Worm (Caenorhabditis elegans) whole organism, young adult: ENCODE measurements around the gene nspb-12.

ENCODE experiments used
- B0035.1 ChIP-seq: sonication (generic microtip); optimal IDR thresholded peaks from 2 replicates; lab custom pipeline; 2016; ENCODE audit warnings: missing genetic modification characterization, mild to moderate bottlenecking, missing compliant biosample characterization, missing genotype, missing genetic modification reagents
- C17E4.6 ChIP-seq: fragments of 200-800 bp; sonication (Bioruptor generic); IDR thresholded peaks from 2 replicates; pipeline ENCODE4 v1.3.6; 2022; ENCODE audit warnings: missing genetic modification reagents, missing genetic modification characterization, missing compliant biosample characterization
- F10E7.11 ChIP-seq: sonication (generic microtip); optimal IDR thresholded peaks from 2 replicates; lab custom pipeline; 2017; ENCODE audit warnings: mild to moderate bottlenecking, missing genetic modification characterization, moderate library complexity, missing compliant biosample characterization
- F57A8.1 ChIP-seq: fragments of 200-800 bp; sonication (Bioruptor generic); optimal IDR thresholded peaks from 2 replicates; lab custom pipeline; 2018; ENCODE audit warnings: mild to moderate bottlenecking, missing genetic modification characterization, moderate library complexity, missing compliant biosample characterization
- F57C9.4 ChIP-seq: sonication (generic microtip); optimal IDR thresholded peaks from 2 replicates; lab custom pipeline; 2017; ENCODE audit warnings: mild to moderate bottlenecking, missing genetic modification characterization, missing compliant biosample characterization
- K12H6.12 ChIP-seq: fragments of 200-800 bp; sonication (Bioruptor generic); optimal IDR thresholded peaks from 2 replicates; lab custom pipeline; 2018; ENCODE audit warnings: mild to moderate bottlenecking, missing genetic modification characterization, missing compliant biosample characterization
- Y53G8AR.9 ChIP-seq: fragments of 200-800 bp; sonication (Bioruptor generic); conservative IDR thresholded peaks from 2 replicates; pipeline ENCODE4 v1.3.6; 2022; ENCODE audit warnings: missing genetic modification reagents, missing genetic modification characterization, missing compliant biosample characterization
- Y56A3A.18 ChIP-seq: fragments of 200-800 bp; sonication (Bioruptor generic); IDR thresholded peaks from 2 replicates; pipeline ENCODE4 v1.3.6; 2022; ENCODE audit warnings: missing genetic modification reagents, missing genetic modification characterization, missing compliant biosample characterization
- Y79H2A.3 ChIP-seq: fragments of 200-800 bp; sonication (Bioruptor generic); conservative IDR thresholded peaks from 2 replicates; pipeline ENCODE4 v1.3.6; 2022; ENCODE audit warnings: missing genetic modification reagents, missing genetic modification characterization, missing compliant biosample characterization
- Y95B8A.8 ChIP-seq: fragments of 200-800 bp; sonication (Bioruptor generic); IDR thresholded peaks from 2 replicates; pipeline ENCODE4 v1.3.6; 2022; ENCODE audit warnings: missing genetic modification reagents, missing genetic modification characterization, missing compliant biosample characterization
- ZK185.1 ChIP-seq: sonication (generic microtip); optimal IDR thresholded peaks from 2 replicates; lab custom pipeline; 2016; ENCODE audit warnings: mild to moderate bottlenecking, missing genetic modification characterization, missing compliant biosample characterization; ENCODE audit not compliant: poor library complexity, severe bottlenecking
- aptf-3 ChIP-seq: fragments of 200-800 bp; sonication (Bioruptor generic); IDR thresholded peaks from 2 replicates; pipeline ENCODE4 v1.3.6; 2022; ENCODE audit warnings: missing genetic modification characterization, missing compliant biosample characterization
- attf-3 ChIP-seq: fragments of 200-800 bp; sonication (Bioruptor generic); conservative IDR thresholded peaks from 2 replicates; pipeline ENCODE4 v1.3.6; 2022; ENCODE audit warnings: missing genetic modification reagents, missing genetic modification characterization, missing compliant biosample characterization
- attf-5 ChIP-seq: fragments of 200-800 bp; sonication (Bioruptor generic); optimal IDR thresholded peaks from 2 replicates; lab custom pipeline; 2018; ENCODE audit warnings: mild to moderate bottlenecking, missing genetic modification characterization, missing compliant biosample characterization
- attf-6 ChIP-seq: fragments of 200-800 bp; sonication (Bioruptor generic); IDR thresholded peaks from 2 replicates; pipeline ENCODE4 v1.3.6; 2022; ENCODE audit warnings: missing genetic modification reagents, missing genetic modification characterization, missing compliant biosample characterization
- bed-2 ChIP-seq: fragments of 200-800 bp; sonication (Bioruptor generic); IDR thresholded peaks from 2 replicates; pipeline ENCODE4 v1.3.6; 2022; ENCODE audit warnings: missing genetic modification reagents, missing genetic modification characterization, missing compliant biosample characterization
- cebp-1 ChIP-seq, 2 experiments: fragments of 200-800 bp in 1 of 2; sonication (Bioruptor generic) in 1 of 2; sonication (generic microtip) in 1 of 2; IDR thresholded peaks in 1 of 2; optimal IDR thresholded peaks in 1 of 2; 2 replicates each; pipeline versions ENCODE4 v1.3.6 to Lab custom; 2017 to 2022; ENCODE audit warnings: missing compliant biosample characterization in 2 of 2, missing genetic modification characterization in 2 of 2, mild to moderate bottlenecking in 1 of 2, missing genetic modification reagents in 1 of 2, moderate library complexity in 1 of 2
- ceh-27 ChIP-seq: fragments of 200-800 bp; sonication (Bioruptor generic); optimal IDR thresholded peaks from 2 replicates; lab custom pipeline; 2018; ENCODE audit warnings: mild to moderate bottlenecking, missing genetic modification characterization, moderate library complexity, missing compliant biosample characterization
- ceh-58 ChIP-seq: fragments of 200-800 bp; sonication (Bioruptor generic); IDR thresholded peaks from 2 replicates; pipeline ENCODE4 v1.3.6; 2022; ENCODE audit warnings: missing genetic modification characterization, missing compliant biosample characterization
- chd-7 ChIP-seq: sonication (generic microtip); optimal IDR thresholded peaks from 2 replicates; lab custom pipeline; 2016; ENCODE audit warnings: mild to moderate bottlenecking, missing genetic modification characterization, moderate library complexity, missing compliant biosample characterization
- die-1 ChIP-seq: sonication (generic microtip); optimal IDR thresholded peaks from 2 replicates; lab custom pipeline; 2016; ENCODE audit warnings: missing genotype, mild to moderate bottlenecking, missing genetic modification characterization, missing compliant biosample characterization
- dox-1 ChIP-seq: fragments of 200-800 bp; sonication (Bioruptor generic); IDR thresholded peaks from 2 replicates; pipeline ENCODE4 v1.3.6; 2022; ENCODE audit warnings: missing genetic modification reagents, missing genetic modification characterization, missing compliant biosample characterization
- egl-44 ChIP-seq: fragments of 200-800 bp; sonication (Bioruptor generic); IDR thresholded peaks from 2 replicates; pipeline ENCODE4 v1.3.6; 2022; ENCODE audit warnings: missing genetic modification reagents, missing genetic modification characterization, missing compliant biosample characterization
- ets-4 ChIP-seq: fragments of 200-800 bp; sonication (Bioruptor generic); optimal IDR thresholded peaks from 2 replicates; lab custom pipeline; 2018; ENCODE audit warnings: mild to moderate bottlenecking, missing genetic modification characterization, missing compliant biosample characterization
- fkh-3 ChIP-seq: sonication (generic microtip); optimal IDR thresholded peaks from 2 replicates; lab custom pipeline; 2016; ENCODE audit warnings: mild to moderate bottlenecking, missing genetic modification characterization, missing compliant biosample characterization
- him-1 ChIP-seq: sonication (generic microtip); optimal IDR thresholded peaks from 2 replicates; lab custom pipeline; 2016; ENCODE audit warnings: missing genotype, missing genetic modification reagents, missing genetic modification characterization, missing compliant biosample characterization
- let-607 ChIP-seq, 2 experiments: fragments of 200-800 bp in 1 of 2; sonication (Bioruptor generic) in 1 of 2; sonication (generic microtip) in 1 of 2; optimal IDR thresholded peaks; 2 replicates each; lab custom pipeline; 2016 to 2018; ENCODE audit warnings: mild to moderate bottlenecking in 2 of 2, missing compliant biosample characterization in 2 of 2, missing genetic modification characterization in 2 of 2, moderate library complexity in 2 of 2, missing genotype in 1 of 2
- lin-26 ChIP-seq: fragments of 200-800 bp; sonication (Bioruptor generic); IDR thresholded peaks from 2 replicates; pipeline ENCODE4 v1.3.6; 2022; ENCODE audit warnings: missing genetic modification reagents, missing genetic modification characterization, missing compliant biosample characterization
- lir-1 ChIP-seq: fragments of 200-800 bp; sonication (Bioruptor generic); conservative IDR thresholded peaks from 2 replicates; pipeline ENCODE4 v1.3.6; 2022; ENCODE audit warnings: missing genetic modification reagents, missing genetic modification characterization, missing compliant biosample characterization
- madf-6 ChIP-seq: fragments of 200-800 bp; sonication (Bioruptor generic); IDR thresholded peaks from 2 replicates; pipeline ENCODE4 v1.3.6; 2022; ENCODE audit warnings: missing genetic modification reagents, missing genetic modification characterization, missing compliant biosample characterization
- mcd-1 ChIP-seq: fragments of 200-800 bp; sonication (Bioruptor generic); IDR thresholded peaks from 2 replicates; pipeline ENCODE4 v1.3.6; 2022; ENCODE audit warnings: missing genetic modification reagents, missing genetic modification characterization, missing compliant biosample characterization
- nfya-2 ChIP-seq: fragments of 200-800 bp; sonication (Bioruptor generic); IDR thresholded peaks from 2 replicates; pipeline ENCODE4 v1.3.6; 2022; ENCODE audit warnings: missing genetic modification reagents, missing genetic modification characterization, missing compliant biosample characterization
- nhr-27 ChIP-seq: fragments of 200-800 bp; sonication (Bioruptor generic); optimal IDR thresholded peaks from 2 replicates; lab custom pipeline; 2018; ENCODE audit warnings: mild to moderate bottlenecking, missing genetic modification characterization, moderate library complexity, missing compliant biosample characterization
- snpc-4 ChIP-seq, 5 experiments: fragments of 150-350 bp in 1 of 5; sonication (generic microtip) in 4 of 5; optimal IDR thresholded peaks; 2 replicates each; lab custom pipeline; 2014 to 2018; ENCODE audit warnings: missing genetic modification characterization in 5 of 5, missing biosample characterization in 3 of 5, antibody characterized with exemption in 2 of 5, mild to moderate bottlenecking in 2 of 5, missing compliant biosample characterization in 2 of 5, missing genotype in 2 of 5, moderate library complexity in 2 of 5, missing genetic modification reagents in 1 of 5
- somi-1 ChIP-seq: fragments of 200-800 bp; sonication (Bioruptor generic); optimal IDR thresholded peaks from 2 replicates; lab custom pipeline; 2018; ENCODE audit warnings: mild to moderate bottlenecking, missing genetic modification characterization, missing compliant biosample characterization
- sptf-2 ChIP-seq: fragments of 200-800 bp; sonication (Bioruptor generic); optimal IDR thresholded peaks from 2 replicates; lab custom pipeline; 2018; ENCODE audit warnings: mild to moderate bottlenecking, missing genetic modification characterization, missing compliant biosample characterization
- xnd-1 ChIP-seq: sonication (generic microtip); optimal IDR thresholded peaks from 2 replicates; lab custom pipeline; 2016; ENCODE audit warnings: missing genotype, missing genetic modification reagents, missing genetic modification characterization, missing compliant biosample characterization
- zfh-2 ChIP-seq: fragments of 200-800 bp; sonication (Bioruptor generic); conservative IDR thresholded peaks from 2 replicates; pipeline ENCODE4 v1.3.6; 2022; ENCODE audit warnings: missing genetic modification reagents, missing genetic modification characterization, missing compliant biosample characterization
- ztf-18 ChIP-seq: sonication (generic microtip); optimal IDR thresholded peaks from 2 replicates; lab custom pipeline; 2016; ENCODE audit warnings: missing genotype, mild to moderate bottlenecking, missing genetic modification characterization, missing compliant biosample characterization
- ztf-28 ChIP-seq: fragments of 200-800 bp; sonication (Bioruptor generic); IDR thresholded peaks from 2 replicates; pipeline ENCODE4 v1.3.6; 2022; ENCODE audit warnings: missing genetic modification reagents, missing genetic modification characterization, missing compliant biosample characterization

Gene nspb-12

DNA sequence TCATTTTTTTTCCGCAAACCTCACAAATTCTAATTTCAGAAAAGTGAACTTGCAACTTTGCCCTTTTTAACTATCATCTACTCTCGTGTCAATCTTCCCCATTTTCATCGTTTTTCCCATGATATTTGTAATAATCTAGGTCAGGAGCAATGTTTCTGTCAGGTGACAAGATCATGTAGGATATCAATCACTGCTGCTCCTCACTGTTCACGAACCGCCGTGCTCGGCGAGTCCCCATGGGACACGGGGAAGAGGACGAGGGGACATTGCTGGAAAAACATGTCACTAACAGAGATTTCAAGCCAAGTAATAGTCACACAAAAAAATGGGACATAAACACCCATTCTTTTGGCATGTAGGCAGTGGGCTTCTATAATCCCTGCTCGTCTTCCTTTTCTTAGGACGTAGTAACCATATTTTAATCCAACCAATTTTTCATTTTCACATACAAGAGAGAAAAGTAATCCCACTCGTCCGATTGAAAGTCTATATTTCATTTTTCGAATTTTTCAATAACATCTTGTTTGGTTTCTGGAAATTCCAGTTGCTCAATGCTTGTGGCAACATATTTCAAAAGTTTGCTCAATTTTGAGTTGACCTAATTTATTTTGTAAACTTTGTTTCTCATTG lies 2.4 kb upstream of the nspb-12 start:
- no peak for TF ChIP-seq F57C9.4 (tag; lab: Kevin White, UChicago)
- no peak for TF ChIP-seq Y95B8A.8 (GFP tag; lab: Robert Waterston, UW)
- TF ChIP-seq zfh-2 (GFP tag; lab: Robert Waterston, UW): no peak
- no peak for TF ChIP-seq ceh-58
- TF ChIP-seq ztf-18 (tag; lab: Kevin White, UChicago): no peak
- no peak for TF ChIP-seq egl-44
- no peak for TF ChIP-seq die-1 (tag; lab: Kevin White, UChicago)
- TF ChIP-seq nfya-2 (GFP tag; lab: Robert Waterston, UW): no peak
- no peak for TF ChIP-seq F57A8.1 (GFP tag; lab: Kevin White, UChicago)
- no peak for TF ChIP-seq attf-5
- TF ChIP-seq xnd-1: no peak
- no peak for TF ChIP-seq sptf-2
- no peak for TF ChIP-seq Y56A3A.18 (GFP tag; lab: Robert Waterston, UW)
- no peak for TF ChIP-seq K12H6.12
- TF ChIP-seq Y79H2A.3: no peak
- no peak for TF ChIP-seq F10E7.11 (tag; lab: Kevin White, UChicago)
- no peak for TF ChIP-seq chd-7 (tag; lab: Kevin White, UChicago)
- TF ChIP-seq bed-2 (GFP tag; lab: Robert Waterston, UW): no peak
- TF ChIP-seq lir-1 (GFP tag; lab: Robert Waterston, UW): no peak
- no peak for TF ChIP-seq aptf-3 (GFP tag; lab: Robert Waterston, UW)

DNA sequence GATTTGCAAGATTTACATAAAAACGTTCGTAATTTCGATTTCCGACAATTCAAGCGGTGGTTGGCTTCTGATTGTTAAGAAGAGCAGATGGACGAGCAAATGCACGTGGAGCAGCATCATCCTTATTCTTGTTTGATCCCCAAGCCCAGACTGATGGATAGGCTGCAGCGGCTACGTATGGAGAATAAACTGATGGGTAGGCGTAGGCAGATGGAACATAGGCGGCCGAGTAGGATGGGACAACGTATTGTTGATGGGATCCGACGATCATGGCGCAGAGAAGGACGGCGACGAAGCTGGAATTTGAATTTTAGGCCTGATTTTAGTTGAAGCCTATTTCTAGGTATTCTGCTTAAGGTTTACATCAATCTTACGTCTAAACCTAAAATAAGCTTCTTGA lies 314 bp downstream of the nspb-12 start:
- TF ChIP-seq attf-6 (no peak), aptf-3 (GFP tag; lab: Robert Waterston, UW) (0 out of 2 replicates have a peak, but pooled peaks have one; percentile 12)

DNA sequence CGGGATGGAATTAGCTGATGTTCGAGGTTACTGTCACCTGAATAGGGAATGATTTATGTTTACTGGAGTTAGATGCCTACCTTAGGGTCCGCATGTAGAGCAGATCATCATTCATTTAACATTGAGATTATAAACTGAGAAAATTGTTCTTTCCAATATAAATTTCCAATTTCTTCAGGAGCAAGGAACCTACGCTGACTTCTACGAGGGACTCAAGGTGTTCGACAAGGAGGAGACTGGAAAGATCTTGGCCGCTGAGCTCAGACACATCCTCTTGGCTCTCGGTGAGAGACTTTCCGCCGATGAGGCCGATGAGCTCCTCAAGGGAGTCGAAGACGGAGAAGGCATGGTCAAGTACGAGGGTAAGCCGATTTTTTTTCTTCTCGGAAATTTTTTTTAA lies 2.1 kb downstream of the nspb-12 start:
- no peak for TF ChIP-seq Y95B8A.8 (GFP tag; lab: Robert Waterston, UW)

DNA sequence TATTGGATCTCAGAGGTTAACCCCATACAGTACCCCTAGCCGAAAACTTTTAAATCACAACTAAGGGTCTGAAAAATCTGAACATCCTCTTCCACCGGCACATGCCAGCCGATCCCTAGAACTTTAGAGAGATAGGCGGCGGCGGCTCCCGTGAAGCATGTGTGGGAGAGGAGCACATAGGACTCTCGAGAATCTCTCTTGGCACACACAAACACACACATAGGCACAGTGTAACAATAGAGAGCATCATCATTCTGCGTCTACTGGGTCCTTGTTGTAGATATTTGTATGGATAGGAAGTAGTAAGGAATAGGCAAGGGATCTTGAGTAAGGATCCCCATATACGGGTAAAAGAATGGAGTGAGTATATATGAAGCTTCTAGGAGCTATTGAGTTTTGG lies 2.9 kb downstream of the nspb-12 start:
- no peak for TF ChIP-seq let-607 (tag; optimal IDR thresholded peaks at IDR 0.05; lab: Kevin White, UChicago)
- TF ChIP-seq ceh-27 (GFP tag; lab: Kevin White, UChicago): peak; percentile 2
- TF ChIP-seq madf-6 (GFP tag; lab: Robert Waterston, UW): no peak
- no peak for TF ChIP-seq B0035.1 (tag; lab: Kevin White, UChicago)

DNA sequence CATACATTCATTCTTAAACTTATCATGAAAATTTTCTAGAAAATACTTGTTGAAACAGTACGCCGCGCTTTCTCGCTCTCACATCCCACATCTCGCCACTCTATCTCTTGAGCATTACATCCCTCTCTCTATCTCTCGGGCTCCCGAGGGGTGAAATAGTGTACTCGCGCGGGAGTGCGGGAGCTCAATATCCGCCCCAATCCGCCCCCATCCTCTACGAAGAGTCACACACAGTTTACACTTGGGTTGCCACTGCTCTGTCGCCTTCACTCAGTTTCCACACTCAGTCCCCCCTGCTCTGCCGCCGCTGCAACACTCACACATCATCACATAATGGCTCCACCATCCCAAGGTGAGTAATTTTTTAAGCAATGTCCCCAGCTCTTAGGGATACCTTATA lies 3.8 kb downstream of the nspb-12 start, which contains the start of gene mlc-3:
Gene mlc-3, plus strand, starts transcription at position 227 of the 400 bp plus-strand sequence.
- TF ChIP-seq cebp-1 (GFP tag; IDR thresholded peaks at IDR 0.05; lab: Robert Waterston, UW) (no peak), cebp-1 (tag; optimal IDR thresholded peaks at IDR 0.05; lab: Kevin White, UChicago) (peak; percentile 15), dox-1 (GFP tag; lab: Robert Waterston, UW) (no peak), somi-1 (no peak), ets-4 (GFP tag; lab: Kevin White, UChicago) (no peak), mcd-1 (GFP tag; lab: Robert Waterston, UW) (no peak), him-1 (tag; lab: Kevin White, UChicago) (peak; percentile 47), C17E4.6 (GFP tag; lab: Robert Waterston, UW) (no peak), ztf-28 (0 out of 2 replicates have a peak, but pooled peaks have one; percentile 69), ztf-18 (tag; lab: Kevin White, UChicago) (no peak), ZK185.1 (tag; lab: Kevin White, UChicago) (no peak), nhr-27 (tag; lab: Kevin White, UChicago) (no peak), Y53G8AR.9 (0 out of 2 replicates have a peak, but pooled peaks have one; percentile 46), die-1 (tag; lab: Kevin White, UChicago) (no peak), F57A8.1 (GFP tag; lab: Kevin White, UChicago) (no peak), attf-3 (GFP tag; lab: Robert Waterston, UW) (no peak), snpc-4 (GFP tag; optimal IDR thresholded peaks at IDR 0.05; lab: Kevin White, UChicago) (no peak), snpc-4 (tag; optimal IDR thresholded peaks at IDR 0.05; lab: Kevin White, UChicago) (no peak), zfh-2 (GFP tag; lab: Robert Waterston, UW) (peak; percentile 64), lin-26 (GFP tag; lab: Robert Waterston, UW) (no peak), fkh-3 (tag; lab: Kevin White, UChicago) (no peak)
